Fruit fly (Drosophila melanogaster): Measurements from ENCODE around the gene CG15347.

- TF ChIP-seq pan (optimal IDR thresholded peaks at IDR 0.05), result no peak
- no peak for TF ChIP-seq usp (GFP tag; optimal IDR thresholded peaks at IDR 0.05)
- no peak for TF ChIP-seq OdsH (GFP tag; optimal IDR thresholded peaks at IDR 0.05)
- no peak for TF ChIP-seq Hr78 (GFP tag; optimal IDR thresholded peaks at IDR 0.05)
- no peak for TF ChIP-seq CrebA (GFP tag; optimal IDR thresholded peaks at IDR 0.05; ENCODE audit: borderline replicate concordance)
- no peak for TF ChIP-seq lola (GFP tag; optimal IDR thresholded peaks at IDR 0.05)
- TF ChIP-seq h (GFP tag; optimal IDR thresholded peaks at IDR 0.05), result no peak
- no peak for TF ChIP-seq br (GFP tag; optimal IDR thresholded peaks at IDR 0.05)
- no peak for TF ChIP-seq Mio (GFP tag; optimal IDR thresholded peaks at IDR 0.05)
- TF ChIP-seq Hnf4 (GFP tag; optimal IDR thresholded peaks at IDR 0.05), result no peak
Measured at dm6 chrX:8505023-8505604, 44.4 kb upstream of the CG15347 start.

Measured in whole organism, wandering third instar larva.